Worm (Caenorhabditis elegans) whole organism, L4/young adult: ENCODE data around the gene wdfy-2.

Experiments used
- dao-5 ChIP-seq: sonication (generic microtip); optimal IDR thresholded peaks from 2 replicates; lab custom pipeline; 2016; ENCODE audit warnings: missing genotype, missing genetic modification characterization, moderate library complexity, missing compliant biosample characterization
- him-1 ChIP-seq: sonication (generic microtip); optimal IDR thresholded peaks from 2 replicates; lab custom pipeline; 2016; ENCODE audit warnings: missing genotype, missing genetic modification reagents, missing genetic modification characterization, missing compliant biosample characterization

DNA sequence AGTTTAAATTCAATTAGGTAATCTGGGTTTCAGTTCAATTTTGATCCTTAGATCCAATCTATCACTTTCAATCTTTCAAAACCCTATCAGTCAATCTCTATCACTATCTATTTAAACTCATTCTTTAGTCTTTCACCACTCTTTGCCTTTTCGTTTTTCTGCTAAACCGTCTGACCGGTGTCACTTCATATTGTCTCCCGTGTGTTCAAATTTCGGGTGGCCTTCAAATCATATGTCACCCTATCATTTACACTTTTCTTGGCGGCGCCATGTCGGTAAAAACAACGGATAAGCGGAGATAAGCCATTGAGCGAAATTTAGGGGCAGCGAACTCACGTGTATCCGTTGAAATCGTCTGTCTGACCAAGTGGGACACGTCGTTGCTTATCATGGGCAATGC lies 24.3 kb downstream of the wdfy-2 start:
- TF ChIP-seq him-1 (tag; lab: Kevin White, UChicago) (no peak), dao-5 (tag; lab: Kevin White, UChicago) (no peak)
